Worm (Caenorhabditis elegans) whole organism, L2 larva: Measurements from ENCODE around the gene glod-4.
A peak's percentile ranks its signal among the peaks of the same experiment; 100 is the strongest.

ENCODE experiments used
- C34F6.9 ChIP-seq: fragments of 150-350 bp; optimal IDR thresholded peaks from 2 replicates; lab custom pipeline; 2014; ENCODE audit warnings: missing biosample characterization, missing genetic modification characterization
- F13H6.1 ChIP-seq: sonication (generic microtip); optimal IDR thresholded peaks from 2 replicates; lab custom pipeline; 2016; ENCODE audit warnings: missing genetic modification characterization, missing compliant biosample characterization
- R02D3.7 ChIP-seq: fragments of 150-350 bp; optimal IDR thresholded peaks from 2 replicates; lab custom pipeline; 2014; ENCODE audit warnings: missing biosample characterization, missing genetic modification characterization
- ZK546.5 ChIP-seq: sonication (generic microtip); optimal IDR thresholded peaks from 2 replicates; lab custom pipeline; 2017; ENCODE audit warnings: missing biosample characterization, missing genetic modification characterization
- alr-1 ChIP-seq: fragments of 150-350 bp; optimal IDR thresholded peaks from 2 replicates; lab custom pipeline; 2014; ENCODE audit warnings: missing biosample characterization, missing genetic modification characterization
- aly-2 ChIP-seq: fragments of 150-350 bp; optimal IDR thresholded peaks from 2 replicates; lab custom pipeline; 2014; ENCODE audit warnings: missing biosample characterization, missing genetic modification characterization
- ama-1 ChIP-seq: fragments of 150-350 bp; optimal IDR thresholded peaks from 2 replicates; lab custom pipeline; 2018; ENCODE audit warnings: inconsistent platforms
- blmp-1 ChIP-seq: sonication (generic microtip); optimal IDR thresholded peaks from 2 replicates; lab custom pipeline; 2017; ENCODE audit warnings: missing genetic modification characterization, mild to moderate bottlenecking, missing compliant biosample characterization, antibody characterized with exemption, moderate library complexity; ENCODE audit not compliant: insufficient read depth
- ceh-16 ChIP-seq: fragments of 150-350 bp; optimal IDR thresholded peaks from 2 replicates; lab custom pipeline; 2014; ENCODE audit warnings: missing biosample characterization, missing genetic modification characterization
- ceh-82 ChIP-seq: fragments of 150-350 bp; optimal IDR thresholded peaks from 2 replicates; lab custom pipeline; 2014; ENCODE audit warnings: missing biosample characterization, missing genetic modification characterization
- crh-2 ChIP-seq: sonication (generic microtip); optimal IDR thresholded peaks from 2 replicates; lab custom pipeline; 2017; ENCODE audit warnings: missing biosample characterization, missing genetic modification characterization
- dmd-4 ChIP-seq: sonication (generic microtip); optimal IDR thresholded peaks from 2 replicates; lab custom pipeline; 2017; ENCODE audit warnings: missing biosample characterization, missing genetic modification characterization
- elt-1 ChIP-seq: fragments of 150-350 bp; optimal IDR thresholded peaks from 2 replicates; lab custom pipeline; 2014; ENCODE audit warnings: missing biosample characterization, missing genetic modification characterization
- fos-1 ChIP-seq: fragments of 150-350 bp; optimal IDR thresholded peaks from 2 replicates; lab custom pipeline; 2014; ENCODE audit warnings: missing biosample characterization, missing genetic modification characterization
- gmeb-1 ChIP-seq: fragments of 150-350 bp; optimal IDR thresholded peaks from 2 replicates; lab custom pipeline; 2014; ENCODE audit warnings: missing biosample characterization, missing genetic modification characterization
- lin-11 ChIP-seq: fragments of 150-350 bp; sonication (generic microtip); optimal IDR thresholded peaks from 2 replicates; lab custom pipeline; 2014; ENCODE audit warnings: missing biosample characterization, missing genetic modification characterization, inconsistent platforms, mixed read lengths
- lin-13 ChIP-seq: fragments of 150-350 bp; optimal IDR thresholded peaks from 2 replicates; lab custom pipeline; 2014; ENCODE audit warnings: missing biosample characterization, missing genetic modification reagents, missing genetic modification characterization
- lin-39 ChIP-seq: fragments of 150-350 bp; optimal IDR thresholded peaks from 2 replicates; lab custom pipeline; 2014; ENCODE audit warnings: missing biosample characterization, missing genetic modification reagents, missing genetic modification characterization
- lsy-2 ChIP-seq, 2 experiments: fragments of 150-350 bp in 1 of 2; sonication (generic microtip) in 1 of 2; optimal IDR thresholded peaks; 2 replicates each; lab custom pipeline; 2014 to 2017; ENCODE audit warnings: missing biosample characterization in 2 of 2, missing genetic modification characterization in 2 of 2
- mab-5 ChIP-seq: fragments of 150-350 bp; optimal IDR thresholded peaks from 2 replicates; lab custom pipeline; 2014; ENCODE audit warnings: missing biosample characterization, missing genetic modification characterization
- mdl-1 ChIP-seq, 2 experiments: fragments of 150-350 bp in 1 of 2; sonication (generic microtip) in 1 of 2; optimal IDR thresholded peaks; 2 replicates each; lab custom pipeline; 2017; ENCODE audit warnings: missing biosample characterization in 2 of 2, missing genetic modification characterization in 2 of 2
- nhr-12 ChIP-seq: fragments of 150-350 bp; optimal IDR thresholded peaks from 2 replicates; lab custom pipeline; 2014; ENCODE audit warnings: missing biosample characterization, missing genetic modification characterization
- nhr-129 ChIP-seq: fragments of 150-350 bp; optimal IDR thresholded peaks from 2 replicates; lab custom pipeline; 2014; ENCODE audit warnings: missing biosample characterization, missing genetic modification characterization
- nhr-21 ChIP-seq: fragments of 150-350 bp; optimal IDR thresholded peaks from 2 replicates; lab custom pipeline; 2014; ENCODE audit warnings: missing biosample characterization, missing genetic modification characterization
- nhr-237 ChIP-seq: fragments of 150-350 bp; optimal IDR thresholded peaks from 2 replicates; lab custom pipeline; 2014; ENCODE audit warnings: missing biosample characterization, missing genetic modification characterization
- nhr-25 ChIP-seq: fragments of 150-350 bp; sonication (generic microtip); optimal IDR thresholded peaks from 3 replicates; lab custom pipeline; 2014; ENCODE audit warnings: missing biosample characterization, missing genetic modification characterization
- nhr-6 ChIP-seq: fragments of 150-350 bp; optimal IDR thresholded peaks from 2 replicates; lab custom pipeline; 2014; ENCODE audit warnings: missing biosample characterization, missing genetic modification characterization
- peb-1 ChIP-seq: fragments of 150-350 bp; optimal IDR thresholded peaks from 2 replicates; lab custom pipeline; 2014; ENCODE audit warnings: missing biosample characterization, missing genetic modification characterization
- sem-4 ChIP-seq: fragments of 150-350 bp; optimal IDR thresholded peaks from 2 replicates; lab custom pipeline; 2014; ENCODE audit warnings: missing biosample characterization, missing genetic modification reagents, missing genetic modification characterization
- sma-3 ChIP-seq: sonication (generic microtip); optimal IDR thresholded peaks from 2 replicates; lab custom pipeline; 2016; ENCODE audit warnings: missing genetic modification reagents, missing genetic modification characterization, missing compliant biosample characterization
- sma-9 ChIP-seq, 2 experiments: fragments of 150-350 bp in 1 of 2; sonication (generic microtip) in 1 of 2; optimal IDR thresholded peaks; 2 replicates each; lab custom pipeline; 2014 to 2016; ENCODE audit warnings: missing genetic modification characterization in 2 of 2, mild to moderate bottlenecking in 1 of 2, missing biosample characterization in 1 of 2, missing compliant biosample characterization in 1 of 2, missing genetic modification reagents in 1 of 2, moderate library complexity in 1 of 2
- unc-39 ChIP-seq: fragments of 150-350 bp; optimal IDR thresholded peaks from 2 replicates; lab custom pipeline; 2014; ENCODE audit warnings: missing biosample characterization, missing genetic modification characterization
- unc-55 ChIP-seq: fragments of 150-350 bp; sonication (generic microtip); optimal IDR thresholded peaks from 3 replicates; lab custom pipeline; 2014; ENCODE audit warnings: missing biosample characterization, missing genetic modification reagents, missing genetic modification characterization
- unc-62 ChIP-seq: fragments of 150-350 bp; optimal IDR thresholded peaks from 2 replicates; lab custom pipeline; 2014; ENCODE audit warnings: missing biosample characterization, missing genetic modification reagents, missing genetic modification characterization
- zag-1 ChIP-seq: fragments of 150-350 bp; optimal IDR thresholded peaks from 2 replicates; lab custom pipeline; 2014; ENCODE audit warnings: missing biosample characterization, missing genetic modification characterization
- ztf-1 ChIP-seq: fragments of 200-800 bp; sonication (Bioruptor generic); conservative IDR thresholded peaks from 2 replicates; pipeline ENCODE4 v1.3.6; 2022; ENCODE audit warnings: missing genetic modification characterization, missing compliant biosample characterization
- ztf-4 ChIP-seq: fragments of 150-350 bp; optimal IDR thresholded peaks from 2 replicates; lab custom pipeline; 2014; ENCODE audit warnings: missing biosample characterization, missing genetic modification characterization

Gene glod-4

ce11 chrIII:4134059-4134458, 19.3 kb upstream of the glod-4 start:
- no peak for TF ChIP-seq ceh-16 (tag; lab: Kevin White, UChicago)
- TF ChIP-seq nhr-12 (tag; lab: Kevin White, UChicago), result no peak
- TF ChIP-seq lin-39 (tag; lab: Kevin White, UChicago), result no peak
- no peak for TF ChIP-seq nhr-237 (tag; lab: Kevin White, UChicago)
- TF ChIP-seq dmd-4 (tag; lab: Kevin White, UChicago), result no peak
- no peak for TF ChIP-seq nhr-6 (tag; lab: Kevin White, UChicago)
- TF ChIP-seq ZK546.5 (tag; lab: Kevin White, UChicago), result no peak
- TF ChIP-seq mab-5, result no peak
- no peak for TF ChIP-seq lsy-2 (tag; optimal IDR thresholded peaks at IDR 0.05; lab: Kevin White, UChicago)
- no peak for TF ChIP-seq C34F6.9 (tag; lab: Kevin White, UChicago)
- TF ChIP-seq ztf-1 (GFP tag; lab: Robert Waterston, UW), result no peak
- no peak for TF ChIP-seq sma-9 (GFP tag; optimal IDR thresholded peaks at IDR 0.05; lab: Kevin White, UChicago)
- TF ChIP-seq sma-9 (tag; optimal IDR thresholded peaks at IDR 0.05; lab: Kevin White, UChicago), result no peak
- no peak for TF ChIP-seq nhr-21
- TF ChIP-seq elt-1, result no peak
- no peak for TF ChIP-seq unc-55
- TF ChIP-seq nhr-25 (tag; lab: Kevin White, UChicago), result no peak
- TF ChIP-seq lin-13, result no peak
- TF ChIP-seq peb-1 (tag; lab: Kevin White, UChicago), result no peak
- no peak for TF ChIP-seq sem-4 (tag; lab: Kevin White, UChicago)
- no peak for TF ChIP-seq unc-39 (tag; lab: Kevin White, UChicago)

DNA sequence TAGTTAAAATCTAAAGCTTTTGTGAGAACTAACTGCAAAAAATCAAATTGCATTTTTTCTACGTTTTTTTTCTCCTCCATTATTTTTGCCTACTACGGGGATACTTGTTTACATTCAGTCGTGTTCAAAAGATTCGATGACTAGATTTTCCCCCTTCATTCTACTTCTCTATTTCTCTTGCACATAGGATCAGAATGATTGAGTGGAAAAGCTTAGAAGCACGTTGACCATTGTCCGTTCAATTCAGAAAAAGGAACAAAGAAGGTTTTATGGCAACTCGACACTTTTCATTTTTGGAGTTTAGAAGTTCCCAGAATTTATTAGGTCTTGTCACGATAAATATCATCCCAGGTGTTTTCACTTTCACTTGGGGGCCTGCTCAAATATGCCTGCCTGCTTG, 16.2 kb upstream of the glod-4 start:
- TF ChIP-seq ZK546.5 (tag; lab: Kevin White, UChicago), result no peak
- TF ChIP-seq dmd-4 (tag; lab: Kevin White, UChicago), result no peak
- no peak for TF ChIP-seq lsy-2 (tag; optimal IDR thresholded peaks at IDR 0.05; lab: Kevin White, UChicago)
- peak; percentile 51 for TF ChIP-seq unc-55

DNA sequence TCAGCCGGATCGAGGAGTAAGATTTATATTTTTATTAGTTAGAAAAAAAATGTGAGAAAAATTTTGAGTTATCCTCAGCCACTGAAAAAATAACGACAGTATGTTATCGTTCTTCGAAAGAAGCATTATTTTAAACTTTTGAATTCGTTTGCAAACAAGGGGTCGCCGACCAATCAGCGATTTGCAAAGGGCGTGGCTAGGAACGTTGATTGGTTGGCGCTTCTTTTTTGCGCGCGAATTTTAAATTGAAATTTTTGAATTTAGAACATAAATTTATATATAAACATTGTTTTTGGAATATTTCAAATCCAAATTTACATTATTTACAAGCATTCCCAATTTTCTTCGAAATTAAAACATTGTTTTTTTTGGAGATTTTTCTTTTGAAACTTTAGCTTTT, 10.2 kb upstream of the glod-4 start:
- TF ChIP-seq lin-13, result no peak
- TF ChIP-seq nhr-25 (tag; lab: Kevin White, UChicago), result no peak
- TF ChIP-seq aly-2 (tag; lab: Kevin White, UChicago), result no peak
- TF ChIP-seq nhr-6 (tag; lab: Kevin White, UChicago), result no peak
- TF ChIP-seq sma-9 (GFP tag; optimal IDR thresholded peaks at IDR 0.05; lab: Kevin White, UChicago), result no peak
- TF ChIP-seq sma-9 (tag; optimal IDR thresholded peaks at IDR 0.05; lab: Kevin White, UChicago), result no peak
- no peak for TF ChIP-seq ceh-16 (tag; lab: Kevin White, UChicago)
- TF ChIP-seq zag-1 (tag; lab: Kevin White, UChicago), result no peak
- no peak for TF ChIP-seq ama-1 (lab: Kevin White, UChicago)
- TF ChIP-seq lin-39 (tag; lab: Kevin White, UChicago), result no peak
- TF ChIP-seq gmeb-1 (tag; lab: Kevin White, UChicago), result no peak
- TF ChIP-seq alr-1, result no peak
- TF ChIP-seq peb-1 (tag; lab: Kevin White, UChicago), result no peak
- TF ChIP-seq unc-62 (GFP tag; lab: Kevin White, UChicago), result no peak
- TF ChIP-seq ZK546.5 (tag; lab: Kevin White, UChicago), result no peak
- no peak for TF ChIP-seq unc-39 (tag; lab: Kevin White, UChicago)
- TF ChIP-seq lsy-2 (tag; optimal IDR thresholded peaks at IDR 0.05; lab: Kevin White, UChicago), result no peak
- no peak for TF ChIP-seq mab-5
- no peak for TF ChIP-seq C34F6.9 (tag; lab: Kevin White, UChicago)

- TF ChIP-seq R02D3.7 (tag; lab: Kevin White, UChicago), result no peak
- TF ChIP-seq lin-13, result peak; percentile 61
- TF ChIP-seq blmp-1, result peak; percentile 32
- TF ChIP-seq unc-55, result peak; percentile 88
- TF ChIP-seq ama-1 (lab: Kevin White, UChicago), result peak; percentile 56
- peak; percentile 96 for TF ChIP-seq gmeb-1 (tag; lab: Kevin White, UChicago)
- TF ChIP-seq fos-1, result peak; percentile 68
- TF ChIP-seq sma-3 (GFP tag; lab: Kevin White, UChicago), result peak; percentile 77
- peak; percentile 3 for TF ChIP-seq ztf-4
- TF ChIP-seq crh-2, result peak; percentile 74
- no peak for TF ChIP-seq dmd-4 (tag; lab: Kevin White, UChicago)
- peak; percentile 40 for TF ChIP-seq F13H6.1
- peak; percentile 72 for TF ChIP-seq nhr-129 (tag; lab: Kevin White, UChicago)
- TF ChIP-seq mab-5, result peak; percentile 1
- peak; percentile 93 to 99 for TF ChIP-seq lsy-2 (tag; optimal IDR thresholded peaks at IDR 0.05; lab: Kevin White, UChicago)
- no peak for TF ChIP-seq alr-1
- TF ChIP-seq lin-11 (tag; lab: Kevin White, UChicago), result peak; percentile 54
- TF ChIP-seq lin-39 (tag; lab: Kevin White, UChicago), result no peak
- peak in 1 of 2 experiments; percentile 4 for TF ChIP-seq mdl-1 (tag; optimal IDR thresholded peaks at IDR 0.05; lab: Kevin White, UChicago)
- TF ChIP-seq C34F6.9 (tag; lab: Kevin White, UChicago), result peak; percentile 83
- TF ChIP-seq sma-9 (GFP tag; optimal IDR thresholded peaks at IDR 0.05; lab: Kevin White, UChicago), result peak; percentile 73
- no peak for TF ChIP-seq sma-9 (tag; optimal IDR thresholded peaks at IDR 0.05; lab: Kevin White, UChicago)
- no peak for TF ChIP-seq ceh-82 (tag; lab: Kevin White, UChicago)
- TF ChIP-seq nhr-21, result peak; percentile 52
- no peak for TF ChIP-seq ceh-16 (tag; lab: Kevin White, UChicago)
- TF ChIP-seq, all 48 proteins: peak for 18
Observed at ce11 chrIII:4150919-4151318, 2.5 kb upstream of the glod-4 start.
